Fruit fly (Drosophila melanogaster) whole organism, embryonic: ENCODE measurements around the gene nbs.

Source experiments
- Ada2b ChIP-seq: fragments of 200-800 bp; sonication (Bioruptor generic); IDR thresholded peaks from 2 replicates; pipeline ENCODE4 v1.3.6; 2022; ENCODE audit warnings: missing biosample characterization, missing genetic modification characterization
- Adf1 ChIP-seq: fragments of 200-800 bp; sonication (Bioruptor generic); IDR thresholded peaks from 2 replicates; pipeline ENCODE4 v1.3.6; 2022; ENCODE audit warnings: missing biosample characterization, missing genetic modification characterization
- Atf3 ChIP-seq: fragments of 200-800 bp; sonication (Bioruptor generic); optimal IDR thresholded peaks from 3 replicates; lab custom pipeline; 2016; ENCODE audit warnings: missing biosample characterization, missing genetic modification characterization
- Atf6 ChIP-seq: fragments of 200-800 bp; sonication (Bioruptor generic); IDR thresholded peaks from 2 replicates; pipeline ENCODE4 v1.3.6; 2022; ENCODE audit warnings: missing biosample characterization, missing genetic modification characterization
- Bgb ChIP-seq: fragments of 200-800 bp; sonication (Bioruptor generic); IDR thresholded peaks from 2 replicates; pipeline ENCODE4 v1.3.6; 2022; ENCODE audit warnings: missing biosample characterization, missing genetic modification characterization; ENCODE audit not compliant: partially characterized antibody
- CG10654 ChIP-seq: fragments of 200-800 bp; sonication (Bioruptor generic); optimal IDR thresholded peaks from 2 replicates; lab custom pipeline; 2016; ENCODE audit warnings: missing biosample characterization, missing genetic modification characterization
- CG10959 ChIP-seq: fragments of 200-800 bp; sonication (Bioruptor generic); IDR thresholded peaks from 2 replicates; pipeline ENCODE4 v1.3.6; 2022; ENCODE audit warnings: missing biosample characterization, missing genetic modification characterization
- CG12391 ChIP-seq: fragments of 200-800 bp; sonication (Bioruptor generic); optimal IDR thresholded peaks from 3 replicates; lab custom pipeline; 2018; ENCODE audit warnings: missing biosample characterization, mild to moderate bottlenecking, missing genetic modification characterization, moderate library complexity
- CG15696 ChIP-seq: fragments of 200-800 bp; sonication (Bioruptor generic); optimal IDR thresholded peaks from 2 replicates; lab custom pipeline; 2019; ENCODE audit warnings: missing biosample characterization, mild to moderate bottlenecking, missing genetic modification characterization, moderate library complexity
- CG17802 ChIP-seq: fragments of 200-800 bp; sonication (Bioruptor generic); optimal IDR thresholded peaks from 2 replicates; lab custom pipeline; 2018; ENCODE audit warnings: missing biosample characterization, mild to moderate bottlenecking, missing genetic modification characterization, moderate library complexity
- CG3281 ChIP-seq: fragments of 200-800 bp; sonication (Bioruptor generic); optimal IDR thresholded peaks from 3 replicates; lab custom pipeline; 2017; ENCODE audit warnings: missing biosample characterization, mild to moderate bottlenecking, missing genetic modification characterization
- CG34224 ChIP-seq: fragments of 200-800 bp; sonication (Bioruptor generic); IDR thresholded peaks from 3 replicates; pipeline ENCODE4 v1.3.6; 2022; ENCODE audit warnings: missing biosample characterization, missing genetic modification characterization; ENCODE audit not compliant: partially characterized antibody
- CG7271 ChIP-seq: fragments of 200-800 bp; sonication (Bioruptor generic); optimal IDR thresholded peaks from 2 replicates; lab custom pipeline; 2018; ENCODE audit warnings: missing biosample characterization, mild to moderate bottlenecking, missing genetic modification characterization, moderate library complexity
- CG9609 ChIP-seq: fragments of 200-800 bp; sonication (Bioruptor generic); optimal IDR thresholded peaks from 3 replicates; lab custom pipeline; 2016; ENCODE audit warnings: missing biosample characterization, missing genetic modification characterization
- D19B ChIP-seq: fragments of 200-800 bp; sonication (Bioruptor generic); optimal IDR thresholded peaks from 2 replicates; lab custom pipeline; 2017; ENCODE audit warnings: missing biosample characterization, mild to moderate bottlenecking, missing genetic modification characterization
- Dbx ChIP-seq: fragments of 200-800 bp; sonication (Bioruptor generic); IDR thresholded peaks from 3 replicates; pipeline ENCODE4 v1.3.6; 2022; ENCODE audit warnings: missing biosample characterization, missing genetic modification characterization
- Fer3 ChIP-seq: fragments of 200-800 bp; sonication (Bioruptor generic); optimal IDR thresholded peaks from 2 replicates; lab custom pipeline; 2018; ENCODE audit warnings: missing biosample characterization, mild to moderate bottlenecking, missing genetic modification characterization, moderate library complexity
- Hey ChIP-seq: fragments of 200-800 bp; sonication (Bioruptor generic); optimal IDR thresholded peaks from 3 replicates; lab custom pipeline; 2018; ENCODE audit warnings: missing biosample characterization, mild to moderate bottlenecking, missing genetic modification characterization
- HmgZ ChIP-seq: fragments of 200-800 bp; sonication (Bioruptor generic); optimal IDR thresholded peaks from 2 replicates; lab custom pipeline; 2018; ENCODE audit warnings: missing biosample characterization, mild to moderate bottlenecking, missing genetic modification characterization
- Kr ChIP-seq: fragments of 200-800 bp; sonication (Bioruptor generic); optimal IDR thresholded peaks from 2 replicates; lab custom pipeline; 2017; ENCODE audit warnings: missing biosample characterization, mild to moderate bottlenecking, missing genetic modification characterization
- Lim3 ChIP-seq: fragments of 200-800 bp; sonication (Bioruptor generic); IDR thresholded peaks from 2 replicates; pipeline ENCODE4 v1.3.6; 2022; ENCODE audit warnings: missing biosample characterization, missing genetic modification characterization
- Med ChIP-seq: fragments of 200-800 bp; sonication (Bioruptor generic); peaks from one replicate; lab custom pipeline; 2016; ENCODE audit warnings: missing biosample characterization, missing genetic modification characterization, mild to moderate bottlenecking, inconsistent platforms, moderate library complexity
- Neu2 ChIP-seq: fragments of 200-800 bp; sonication (Bioruptor generic); optimal IDR thresholded peaks from 3 replicates; lab custom pipeline; 2016; ENCODE audit warnings: missing biosample characterization, missing genetic modification characterization, borderline replicate concordance
- Opbp ChIP-seq: fragments of 200-800 bp; sonication (Bioruptor generic); IDR thresholded peaks from 3 replicates; pipeline ENCODE4 v1.3.6; 2022; ENCODE audit warnings: missing biosample characterization, missing genetic modification characterization; ENCODE audit not compliant: partially characterized antibody
- PHDP ChIP-seq: fragments of 200-800 bp; sonication (Bioruptor generic); optimal IDR thresholded peaks from 3 replicates; lab custom pipeline; 2018; ENCODE audit warnings: missing biosample characterization, mild to moderate bottlenecking, missing genetic modification characterization, moderate library complexity
- Sry-β ChIP-seq: fragments of 200-800 bp; sonication (Bioruptor generic); optimal IDR thresholded peaks from 2 replicates; lab custom pipeline; 2018; ENCODE audit warnings: missing biosample characterization, mild to moderate bottlenecking, missing genetic modification characterization, moderate library complexity
- TFAM ChIP-seq: fragments of 200-800 bp; sonication (Bioruptor generic); optimal IDR thresholded peaks from 2 replicates; lab custom pipeline; 2017; ENCODE audit warnings: missing biosample characterization, missing genetic modification characterization, inconsistent platforms
- Usf ChIP-seq: fragments of 200-800 bp; sonication (Bioruptor generic); optimal IDR thresholded peaks from 2 replicates; lab custom pipeline; 2017; ENCODE audit warnings: missing genotype, missing biosample characterization, missing genetic modification characterization
- Xbp1 ChIP-seq: fragments of 200-800 bp; sonication (Bioruptor generic); optimal IDR thresholded peaks from 3 replicates; lab custom pipeline; 2016; ENCODE audit warnings: missing biosample characterization, mild to moderate bottlenecking, missing genetic modification characterization
- caup ChIP-seq: fragments of 200-800 bp; sonication (Bioruptor generic); optimal IDR thresholded peaks from 3 replicates; lab custom pipeline; 2017; ENCODE audit warnings: missing biosample characterization, mild to moderate bottlenecking, missing genetic modification characterization, moderate library complexity; ENCODE audit not compliant: severe bottlenecking
- cwo ChIP-seq: fragments of 200-800 bp; sonication (Bioruptor generic); optimal IDR thresholded peaks from 3 replicates; lab custom pipeline; 2017; ENCODE audit warnings: missing biosample characterization, missing genetic modification characterization, mild to moderate bottlenecking, moderate library complexity, missing genetic modification reagents
- dati ChIP-seq: fragments of 200-800 bp; sonication (Bioruptor generic); IDR thresholded peaks from 2 replicates; pipeline ENCODE4 v1.3.6; 2022; ENCODE audit warnings: missing biosample characterization, missing genetic modification characterization
- dpn ChIP-seq, 2 experiments: fragments of 200-800 bp; sonication (Bioruptor generic); optimal IDR thresholded peaks; 3 replicates each; lab custom pipeline; 2016; ENCODE audit warnings: missing biosample characterization in 2 of 2, missing genetic modification characterization in 2 of 2
- dysf ChIP-seq: fragments of 200-800 bp; sonication (Bioruptor generic); IDR thresholded peaks from 3 replicates; pipeline ENCODE4 v1.3.6; 2022; ENCODE audit warnings: missing biosample characterization, missing genetic modification characterization
- fru ChIP-seq: fragments of >200 bp; optimal IDR thresholded peaks from 2 replicates; lab custom pipeline; 2017
- gcm ChIP-seq: fragments of 200-800 bp; sonication (Bioruptor generic); optimal IDR thresholded peaks from 2 replicates; lab custom pipeline; 2019; ENCODE audit warnings: missing biosample characterization, mild to moderate bottlenecking, missing genetic modification characterization, moderate library complexity
- gcm2 ChIP-seq: fragments of 200-800 bp; sonication (Bioruptor generic); optimal IDR thresholded peaks from 2 replicates; lab custom pipeline; 2016; ENCODE audit warnings: missing biosample characterization, missing genetic modification characterization
- gem ChIP-seq: fragments of 200-800 bp; sonication (Bioruptor generic); optimal IDR thresholded peaks from 2 replicates; lab custom pipeline; 2019; ENCODE audit warnings: missing biosample characterization, mild to moderate bottlenecking, missing genetic modification characterization, moderate library complexity
- her ChIP-seq: fragments of 200-800 bp; sonication (Bioruptor generic); optimal IDR thresholded peaks from 2 replicates; lab custom pipeline; 2016; ENCODE audit warnings: missing biosample characterization, missing genetic modification characterization
- inv ChIP-seq: fragments of 200-800 bp; sonication (Bioruptor generic); IDR thresholded peaks from 2 replicates; pipeline ENCODE4 v1.3.6; 2022; ENCODE audit warnings: missing biosample characterization, missing genetic modification characterization; ENCODE audit not compliant: partially characterized antibody
- lola ChIP-seq, 3 experiments: fragments of >200 bp in 2 of 3; fragments of 200-800 bp in 1 of 3; sonication (Bioruptor generic) in 1 of 3; optimal IDR thresholded peaks; 2 replicates each; lab custom pipeline; 2017 to 2019; ENCODE audit warnings: missing biosample characterization in 3 of 3, missing genetic modification characterization in 3 of 3, mild to moderate bottlenecking in 1 of 3, moderate library complexity in 1 of 3
- nau ChIP-seq: fragments of 200-800 bp; sonication (Bioruptor generic); optimal IDR thresholded peaks from 3 replicates; lab custom pipeline; 2017; ENCODE audit warnings: missing biosample characterization, mild to moderate bottlenecking, missing genetic modification characterization, missing genetic modification reagents
- odd ChIP-seq: fragments of 200-800 bp; sonication (Bioruptor generic); optimal IDR thresholded peaks from 2 replicates; lab custom pipeline; 2017; ENCODE audit warnings: missing biosample characterization, mild to moderate bottlenecking, missing genetic modification characterization
- pan ChIP-seq, 4 experiments: fragments of >200 bp in 3 of 4; fragments of 200-800 bp in 1 of 4; sonication (Bioruptor generic) in 1 of 4; optimal IDR thresholded peaks in 3 of 4; IDR thresholded peaks in 1 of 4; 2 replicates each; pipeline versions ENCODE4 v1.3.6 to Lab custom; 2017 to 2022; ENCODE audit warnings: missing biosample characterization in 2 of 4, missing genetic modification characterization in 2 of 4, mixed read lengths in 1 of 4
- pfk ChIP-seq: fragments of 200-800 bp; sonication (Bioruptor generic); optimal IDR thresholded peaks from 2 replicates; lab custom pipeline; 2018; ENCODE audit warnings: missing biosample characterization, mild to moderate bottlenecking, missing genetic modification characterization, moderate library complexity
- run ChIP-seq: fragments of 200-800 bp; sonication (Bioruptor generic); optimal IDR thresholded peaks from 3 replicates; lab custom pipeline; 2018; ENCODE audit warnings: missing biosample characterization, mild to moderate bottlenecking, missing genetic modification characterization
- so ChIP-seq: fragments of 200-800 bp; sonication (Bioruptor generic); IDR thresholded peaks from 3 replicates; pipeline ENCODE4 v1.3.6; 2022; ENCODE audit warnings: missing biosample characterization, missing genetic modification characterization
- tll ChIP-seq, 2 experiments: fragments of 200-800 bp in 1 of 2; fragments of >200 bp in 1 of 2; sonication (Bioruptor generic) in 1 of 2; optimal IDR thresholded peaks; 2 replicates each; lab custom pipeline; 2017 to 2019; ENCODE audit warnings: missing biosample characterization in 2 of 2, missing genetic modification characterization in 2 of 2, mild to moderate bottlenecking in 1 of 2, moderate library complexity in 1 of 2

The nbs gene

DNA sequence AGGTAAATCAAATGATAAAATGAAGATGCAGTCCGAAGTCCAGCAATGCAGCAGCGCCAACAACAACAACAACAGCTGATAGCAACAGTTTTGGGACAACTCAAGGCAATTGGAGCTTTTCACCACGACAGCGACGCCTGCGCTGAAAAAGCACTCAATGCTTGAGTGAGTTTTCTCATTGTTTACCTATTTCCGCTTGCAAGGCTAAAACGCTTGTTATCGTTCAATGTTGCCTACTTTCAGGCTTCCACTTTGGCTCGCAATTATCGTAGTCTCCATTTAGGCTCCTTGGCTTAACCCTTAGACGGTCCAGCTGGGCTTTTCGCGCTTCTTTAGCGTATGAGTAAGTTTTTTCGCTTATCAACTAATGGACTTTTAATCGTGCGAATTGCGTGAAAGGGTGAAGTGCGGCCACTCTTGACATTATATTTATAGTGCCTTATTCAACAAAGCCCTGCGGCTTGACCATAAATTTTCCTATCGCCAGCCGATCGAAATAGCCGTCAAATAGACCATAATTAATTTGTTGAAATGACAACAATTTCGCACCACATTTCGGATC is 39.1 kb upstream of the nbs start (continued):
- TF ChIP-seq lola (GFP tag; optimal IDR thresholded peaks at IDR 0.05; lab: Kevin White, UChicago): no peak
- no peak for TF ChIP-seq Xbp1 (GFP tag; lab: Kevin White, UChicago)
- TF ChIP-seq CG17802 (tag; lab: Kevin White, UChicago): no peak
- TF ChIP-seq Atf3 (GFP tag; lab: Kevin White, UChicago): no peak
- TF ChIP-seq so (GFP tag; lab: Robert Waterston, UW): peak; percentile 48; the same call in 1 of the 3 replicates
- no peak for TF ChIP-seq Ada2b (GFP tag; lab: Robert Waterston, UW)
- peak; percentile 35; the same call in 1 of the 2 replicates for TF ChIP-seq Atf6 (GFP tag; lab: Robert Waterston, UW)
- TF ChIP-seq CG7271 (tag; lab: Kevin White, UChicago): no peak
- peak; percentile 73 for TF ChIP-seq HmgZ (tag; lab: Kevin White, UChicago)
- TF ChIP-seq pan (optimal IDR thresholded peaks at IDR 0.05; lab: Kevin White, UChicago): no peak
- TF ChIP-seq pan (GFP tag; optimal IDR thresholded peaks at IDR 0.05 in 1 of 2, IDR thresholded peaks at IDR 0.05 in 1 of 2): no peak
- TF ChIP-seq her: peak; percentile 34
- no peak for TF ChIP-seq D19B
- peak; percentile 4 for TF ChIP-seq gcm2
- no peak for TF ChIP-seq CG10654
- TF ChIP-seq Neu2: no peak
- TF ChIP-seq gcm: no peak
- TF ChIP-seq Bgb (GFP tag; lab: Robert Waterston, UW): peak; percentile 56; the same call in 1 of the 2 replicates
- TF ChIP-seq CG15696 (tag; lab: Kevin White, UChicago): no peak
- TF ChIP-seq Opbp: no peak
- TF ChIP-seq tll (GFP tag; optimal IDR thresholded peaks at IDR 0.05; lab: Kevin White, UChicago): no peak
- TF ChIP-seq gem (tag; lab: Kevin White, UChicago): no peak
- TF ChIP-seq Kr (GFP tag; lab: Kevin White, UChicago): no peak
- peak; percentile 7 for TF ChIP-seq CG12391 (tag; lab: Kevin White, UChicago)
- TF ChIP-seq odd (GFP tag; lab: Kevin White, UChicago): peak; percentile 37
- TF ChIP-seq dysf (GFP tag; lab: Robert Waterston, UW): 0 out of 3 replicates have a peak, but pooled peaks have one; percentile 12
- peak; percentile 25 for TF ChIP-seq CG3281 (GFP tag; lab: Kevin White, UChicago)
- TF ChIP-seq inv (GFP tag; lab: Robert Waterston, UW): no peak
- no peak for TF ChIP-seq run (tag; lab: Kevin White, UChicago)
- no peak for TF ChIP-seq dati (GFP tag; lab: Robert Waterston, UW)
- TF ChIP-seq CG9609 (GFP tag; lab: Kevin White, UChicago): no peak
- peak; percentile 38; the same call in 1 of the 3 replicates for TF ChIP-seq Dbx
- TF ChIP-seq Fer3 (tag; lab: Kevin White, UChicago): peak; percentile 15
- peak; percentile 7; the same call in 1 of the 2 replicates for TF ChIP-seq CG10959
- no peak for TF ChIP-seq Hey (tag; lab: Kevin White, UChicago)
- no peak for TF ChIP-seq TFAM (GFP tag; lab: Kevin White, UChicago)
- peak; percentile 55; the same call in 1 of the 2 replicates for TF ChIP-seq Adf1 (GFP tag; lab: Robert Waterston, UW)
- no peak for TF ChIP-seq fru (lab: Kevin White, UChicago)
- TF ChIP-seq caup (GFP tag; lab: Kevin White, UChicago): peak; percentile 45
- no peak for TF ChIP-seq Lim3 (GFP tag; lab: Robert Waterston, UW)
- TF ChIP-seq CG34224: 0 out of 3 replicates have a peak, but pooled peaks have one; percentile 36
- no peak for TF ChIP-seq Sry-β
- no peak for TF ChIP-seq pfk
- peak; percentile 8 for TF ChIP-seq cwo (GFP tag; lab: Kevin White, UChicago)
- TF ChIP-seq nau: peak; percentile 29
- no peak for TF ChIP-seq Usf (GFP tag; lab: Kevin White, UChicago)
- TF ChIP-seq dpn (GFP tag; optimal IDR thresholded peaks at IDR 0.05; lab: Kevin White, UChicago): peak in 1 of 2 experiments; percentile 17
- TF ChIP-seq PHDP: peak; percentile 47
- TF ChIP-seq Med (GFP tag; lab: Kevin White, UChicago): peak; percentile 91
